Worm (Caenorhabditis elegans): Measurements from ENCODE around the gene ife-1.
A peak's percentile ranks its signal among the peaks of the same experiment; 100 is the strongest.

Gene ife-1

ce11 chrIII:13298722-13299431 is 44.3 kb upstream of the ife-1 start, which contains the start of gene pgm-2 (continued):
- no peak for TF ChIP-seq mxl-2 (GFP tag; conservative IDR thresholded peaks at IDR 0.05)
- no peak for TF ChIP-seq nhr-77 (tag; optimal IDR thresholded peaks at IDR 0.05)
- TF ChIP-seq gei-8 (GFP tag; optimal IDR thresholded peaks at IDR 0.05) = no peak
- no peak for TF ChIP-seq nhr-48 (tag; optimal IDR thresholded peaks at IDR 0.05)
- no peak for TF ChIP-seq php-3 (GFP tag; IDR thresholded peaks at IDR 0.05)
- no peak for TF ChIP-seq lin-29 (GFP tag; IDR thresholded peaks at IDR 0.05)
- TF ChIP-seq fos-1 (tag; optimal IDR thresholded peaks at IDR 0.05) = no peak
- TF ChIP-seq F37D6.2 (tag; optimal IDR thresholded peaks at IDR 0.05) = no peak
- no peak for TF ChIP-seq Y75B8A.6 (GFP tag; IDR thresholded peaks at IDR 0.05)
- TF ChIP-seq nhr-42 (GFP tag; IDR thresholded peaks at IDR 0.05) = no peak
- no peak for TF ChIP-seq zfp-3 (GFP tag; conservative IDR thresholded peaks at IDR 0.05)
- TF ChIP-seq zip-2 (tag; optimal IDR thresholded peaks at IDR 0.05) = no peak
- no peak for TF ChIP-seq nhr-10 (tag; optimal IDR thresholded peaks at IDR 0.05)
- no peak for TF ChIP-seq zag-1 (tag; optimal IDR thresholded peaks at IDR 0.05)
- TF ChIP-seq pha-4 (GFP tag; IDR thresholded peaks at IDR 0.05) = no peak
- TF ChIP-seq pha-4 (tag; optimal IDR thresholded peaks at IDR 0.05) = no peak
- no peak for TF ChIP-seq lin-15B (tag; optimal IDR thresholded peaks at IDR 0.05)
- no peak for TF ChIP-seq ceh-20 (GFP tag; IDR thresholded peaks at IDR 0.05)
- no peak for TF ChIP-seq egl-43 (GFP tag; IDR thresholded peaks at IDR 0.05)
- TF ChIP-seq aly-2 (tag; optimal IDR thresholded peaks at IDR 0.05) = no peak
- no peak; the same call in 1 of the 2 replicates for TF ChIP-seq dmd-6 (GFP tag; IDR thresholded peaks at IDR 0.05)
- peak; percentile 9 for TF ChIP-seq ama-1 (optimal IDR thresholded peaks at IDR 0.05)
- TF ChIP-seq lin-1 (GFP tag; IDR thresholded peaks at IDR 0.05) = no peak
- TF ChIP-seq nhr-102 (tag; optimal IDR thresholded peaks at IDR 0.05) = no peak
- no peak for TF ChIP-seq Y48G9A.11 (GFP tag; IDR thresholded peaks at IDR 0.05)
- no peak for TF ChIP-seq daf-19 (GFP tag; conservative IDR thresholded peaks at IDR 0.05)
- no peak for TF ChIP-seq daf-16 (GFP tag; optimal IDR thresholded peaks at IDR 0.05)
- peak; percentile 34 for TF ChIP-seq daf-16 (tag; optimal IDR thresholded peaks at IDR 0.05)
- no peak for TF ChIP-seq lin-38 (GFP tag; IDR thresholded peaks at IDR 0.05)

ce11 chrIII:13301983-13302382 is 41.2 kb upstream of the ife-1 start:
- TF ChIP-seq spr-3 (GFP tag; optimal IDR thresholded peaks at IDR 0.05) (no peak), T26A8.4 (GFP tag; IDR thresholded peaks at IDR 0.05) (no peak), hlh-11 (tag; optimal IDR thresholded peaks at IDR 0.05) (no peak), nhr-11 (tag; optimal IDR thresholded peaks at IDR 0.05) (no peak), aha-1 (tag) (no peak), mes-2 (tag; optimal IDR thresholded peaks at IDR 0.05; ENCODE audit: poor library complexity, severe bottlenecking) (no peak), Y5F2A.4 (GFP tag; optimal IDR thresholded peaks at IDR 0.05) (no peak), Y48G9A.11 (GFP tag; IDR thresholded peaks at IDR 0.05) (no peak), gei-8 (GFP tag; optimal IDR thresholded peaks at IDR 0.05) (no peak), unc-39 (tag; optimal IDR thresholded peaks at IDR 0.05) (no peak), unc-130 (GFP tag; optimal IDR thresholded peaks at IDR 0.05) (no peak), egl-27 (tag; optimal IDR thresholded peaks at IDR 0.05) (no peak), dmd-8 (GFP tag; IDR thresholded peaks at IDR 0.05) (0 out of 2 replicates have a peak, but pooled peaks have one; percentile 42), set-16 (GFP tag; IDR thresholded peaks at IDR 0.05) (peak; percentile 58)

DNA sequence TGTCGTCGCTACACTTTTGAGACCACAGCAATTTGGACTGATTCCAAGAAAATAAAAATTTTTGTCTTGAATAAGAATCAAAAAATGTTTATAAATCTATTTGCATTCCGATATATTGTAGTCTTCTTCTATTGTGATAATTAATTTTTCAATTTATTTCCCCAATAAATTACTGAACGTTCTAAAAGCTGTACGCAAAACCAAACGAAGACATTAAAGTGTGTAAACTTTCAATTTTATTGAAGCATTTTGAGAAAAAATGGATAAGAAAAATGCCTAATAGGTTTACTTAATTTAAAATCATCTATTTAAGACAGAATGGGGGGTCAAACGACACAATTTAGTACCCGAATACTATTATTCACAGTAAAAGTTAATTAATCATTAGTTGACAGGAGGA is 40.6 kb upstream of the ife-1 start:
- TF ChIP-seq mdt-29 (GFP tag; IDR thresholded peaks at IDR 0.05) = no peak
- TF ChIP-seq lin-38 (GFP tag; IDR thresholded peaks at IDR 0.05) = peak; percentile 42
- peak; percentile 5 for TF ChIP-seq unc-130 (GFP tag; optimal IDR thresholded peaks at IDR 0.05)
- no peak for TF ChIP-seq unc-62 (GFP tag; optimal IDR thresholded peaks at IDR 0.05 in 1 of 2)
- no peak for TF ChIP-seq unc-62 (tag; optimal IDR thresholded peaks at IDR 0.05)
